Fruit fly (Drosophila melanogaster): ENCODE measurements around the gene Ptp61F.

The Ptp61F gene

DNA sequence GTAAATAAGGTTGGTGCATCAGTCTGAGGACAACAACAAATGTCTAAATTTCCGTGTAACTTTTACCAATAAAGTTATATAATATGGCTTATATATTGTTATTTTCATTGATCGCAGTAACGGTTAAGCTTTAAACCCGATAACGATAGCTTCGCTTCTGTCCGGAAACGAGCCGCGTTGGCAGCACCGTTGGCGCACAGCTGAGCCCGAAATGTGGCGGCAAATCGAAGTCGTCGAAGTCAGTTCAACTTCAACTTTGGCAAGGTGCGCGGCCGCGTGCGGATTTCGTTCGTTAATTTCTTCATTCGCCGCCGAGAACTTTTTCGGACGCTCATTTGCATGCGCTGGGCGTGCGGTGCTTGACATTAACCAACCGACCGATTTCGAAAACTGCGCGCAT is 156.8 kb downstream of the Ptp61F start, which contains the start of gene Myo61F (continued):
- TF ChIP-seq ems (GFP tag; optimal IDR thresholded peaks at IDR 0.05) (no peak), CG32772 (GFP tag; IDR thresholded peaks at IDR 0.05) (no peak), CG6791 (GFP tag; IDR thresholded peaks at IDR 0.05; ENCODE audit: partially characterized antibody) (peak; percentile 66), Hand (GFP tag; optimal IDR thresholded peaks at IDR 0.05) (no peak), Opbp (GFP tag; IDR thresholded peaks at IDR 0.05; ENCODE audit: partially characterized antibody) (0 out of 3 replicates have a peak, but pooled peaks have one; percentile 34), CG12942 (GFP tag; optimal IDR thresholded peaks at IDR 0.05) (no peak), CG30020 (tag; optimal IDR thresholded peaks at IDR 0.05) (no peak), sisA (GFP tag; IDR thresholded peaks at IDR 0.05) (no peak), CG17802 (tag; optimal IDR thresholded peaks at IDR 0.05) (no peak), CG8281 (tag; optimal IDR thresholded peaks at IDR 0.05) (no peak), gcm (GFP tag; optimal IDR thresholded peaks at IDR 0.05) (no peak), luna (GFP tag; optimal IDR thresholded peaks at IDR 0.05) (no peak), psq (GFP tag; optimal IDR thresholded peaks at IDR 0.05) (no peak), CG15073 (GFP tag; optimal IDR thresholded peaks at IDR 0.05) (no peak), CG7372 (GFP tag; IDR thresholded peaks at IDR 0.05) (no peak), hb (GFP tag; IDR thresholded peaks at IDR 0.05; ENCODE audit: partially characterized antibody) (no peak), hkb (optimal IDR thresholded peaks at IDR 0.05) (no peak), hkb (GFP tag; IDR thresholded peaks at IDR 0.05) (no peak), pan (optimal IDR thresholded peaks at IDR 0.05) (no peak), pan (GFP tag; optimal IDR thresholded peaks at IDR 0.05 in 1 of 2, IDR thresholded peaks at IDR 0.05 in 1 of 2) (no peak), lbe (GFP tag; optimal IDR thresholded peaks at IDR 0.05) (no peak), Dp (GFP tag; optimal IDR thresholded peaks at IDR 0.05) (peak; percentile 86), CG7839 (tag; optimal IDR thresholded peaks at IDR 0.05) (no peak), dimm (GFP tag; IDR thresholded peaks at IDR 0.05) (no peak), eve (GFP tag; optimal IDR thresholded peaks at IDR 0.05) (no peak), CG9727 (GFP tag; optimal IDR thresholded peaks at IDR 0.05) (no peak), Camta (GFP tag; optimal IDR thresholded peaks at IDR 0.05) (no peak), gem (tag; optimal IDR thresholded peaks at IDR 0.05) (no peak), Awh (GFP tag; IDR thresholded peaks at IDR 0.05) (no peak), dysf (GFP tag; IDR thresholded peaks at IDR 0.05) (0 out of 3 replicates have a peak, but pooled peaks have one; percentile 23), rib (GFP tag; IDR thresholded peaks at IDR 0.05) (no peak), fu2 (GFP tag; optimal IDR thresholded peaks at IDR 0.05) (no peak), wor (GFP tag; IDR thresholded peaks at IDR 0.05) (no peak), emc (GFP tag; optimal IDR thresholded peaks at IDR 0.05) (no peak), CkIIα-i1 (GFP tag; IDR thresholded peaks at IDR 0.05) (no peak), CG2202 (tag; optimal IDR thresholded peaks at IDR 0.05) (no peak), Jarid2 (GFP tag; optimal IDR thresholded peaks at IDR 0.05) (peak; percentile 50), CG14050 (GFP tag; IDR thresholded peaks at IDR 0.05) (no peak), vfl (GFP tag; optimal IDR thresholded peaks at IDR 0.05) (no peak), CG15601 (tag; optimal IDR thresholded peaks at IDR 0.05) (peak; percentile 54), CG10209 (GFP tag; optimal IDR thresholded peaks at IDR 0.05) (no peak), CG30403 (GFP tag; optimal IDR thresholded peaks at IDR 0.05) (no peak), CG2712 (tag; optimal IDR thresholded peaks at IDR 0.05) (no peak), CG10959 (GFP tag; IDR thresholded peaks at IDR 0.05) (no peak), E2f1 (GFP tag; IDR thresholded peaks at IDR 0.05) (no peak), YL-1 (GFP tag; optimal IDR thresholded peaks at IDR 0.05) (no peak), tx (GFP tag; optimal IDR thresholded peaks at IDR 0.05) (no peak), Atf3 (GFP tag; optimal IDR thresholded peaks at IDR 0.05) (no peak), CG7987 (GFP tag; optimal IDR thresholded peaks at IDR 0.05) (peak; percentile 20), CG8944 (GFP tag; optimal IDR thresholded peaks at IDR 0.05) (no peak), CG17568 (GFP tag; optimal IDR thresholded peaks at IDR 0.05) (no peak), gce (GFP tag; IDR thresholded peaks at IDR 0.05) (0 out of 3 replicates have a peak, but pooled peaks have one; percentile 23), Gsc (GFP tag; IDR thresholded peaks at IDR 0.05) (no peak)

Data from whole organism, embryonic.